Fruit fly (Drosophila melanogaster): ENCODE measurements around the gene CG45011.

DNA sequence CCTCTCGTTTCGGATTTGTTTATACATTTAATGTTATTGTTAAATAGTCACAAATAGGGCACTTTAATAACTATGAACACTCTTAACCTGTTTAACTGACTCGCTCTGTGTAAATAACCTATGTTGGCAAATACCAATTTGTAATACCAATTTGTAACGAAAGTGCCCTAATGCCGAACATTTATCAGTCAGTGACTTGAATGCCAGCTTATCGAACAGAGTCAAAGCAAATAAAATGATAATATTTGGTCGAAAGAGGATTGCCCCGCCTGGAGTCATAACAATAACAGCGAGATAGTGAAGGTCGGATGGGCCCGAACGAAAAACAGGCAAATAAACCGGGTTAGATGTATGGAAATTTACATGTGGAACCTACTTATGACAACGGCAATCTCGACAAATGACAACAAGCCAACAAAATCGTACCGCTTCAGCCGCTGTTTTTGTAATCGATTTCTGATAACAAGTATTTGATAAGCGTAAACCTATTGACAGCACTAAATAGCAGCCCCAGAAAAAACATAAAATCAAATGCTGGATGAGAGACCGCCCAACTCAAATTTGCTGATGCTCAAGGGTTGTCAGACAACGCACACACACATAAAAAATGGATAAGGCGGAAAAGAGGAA, 11.4 kb downstream of the CG45011 start:
- TF ChIP-seq insv (optimal IDR thresholded peaks at IDR 0.05): no peak
- TF ChIP-seq psq (optimal IDR thresholded peaks at IDR 0.05): no peak
- TF ChIP-seq Sin3A (optimal IDR thresholded peaks at IDR 0.05): no peak
- TF ChIP-seq Myc (optimal IDR thresholded peaks at IDR 0.05): no peak
- no peak for TF ChIP-seq h (optimal IDR thresholded peaks at IDR 0.05)

All from Kc167 (cell line).